Fruit fly (Drosophila melanogaster): ENCODE results near the gene Muc14A.

Muc14A gene

DNA sequence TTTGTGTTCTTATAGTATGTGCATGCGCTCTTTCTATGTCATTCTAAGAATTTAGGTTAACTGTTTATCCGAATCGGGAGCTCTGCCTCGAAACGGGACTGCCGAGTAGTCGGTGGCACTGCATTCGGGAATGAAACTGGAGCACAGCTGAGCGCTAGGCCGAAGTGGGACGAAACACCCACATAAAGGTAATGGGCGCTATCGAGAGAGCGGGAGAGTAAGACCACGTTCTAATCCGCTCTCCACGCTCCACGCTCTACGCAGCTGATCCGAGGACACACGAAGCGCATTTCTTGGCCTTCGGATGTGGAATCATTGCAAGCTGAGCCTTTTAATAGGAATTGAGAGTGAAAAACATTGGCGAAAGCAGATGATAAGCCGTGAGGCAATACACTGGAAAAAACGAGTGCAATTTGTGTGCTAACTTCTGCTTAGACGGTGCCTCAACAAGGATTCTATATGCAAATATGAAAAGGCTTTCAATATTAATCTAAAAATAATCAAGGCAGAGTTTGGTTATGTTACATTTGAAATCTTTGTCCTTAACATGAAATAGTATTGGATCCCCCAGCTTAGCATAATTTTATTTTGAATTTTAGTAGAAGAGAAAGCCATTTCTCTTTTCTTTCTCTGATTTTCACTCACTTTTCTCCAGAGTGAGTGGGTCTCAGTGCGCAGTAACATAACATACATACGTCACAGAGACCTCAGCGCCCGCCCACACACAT is 77.1 kb downstream of the Muc14A start:
- TF ChIP-seq fru (GFP tag; optimal IDR thresholded peaks at IDR 0.05) (peak; percentile 32), ey (GFP tag; optimal IDR thresholded peaks at IDR 0.05) (peak; percentile 38), Sp1 (GFP tag; optimal IDR thresholded peaks at IDR 0.05) (no peak), OdsH (GFP tag; optimal IDR thresholded peaks at IDR 0.05) (peak; percentile 3)

- TF ChIP-seq brk (GFP tag; optimal IDR thresholded peaks at IDR 0.05) (no peak), lola (GFP tag; optimal IDR thresholded peaks at IDR 0.05) (no peak), psq (GFP tag; optimal IDR thresholded peaks at IDR 0.05) (no peak), Dif (GFP tag; optimal IDR thresholded peaks at IDR 0.05; ENCODE audit: partially characterized antibody) (peak; percentile 28), Rel (GFP tag; optimal IDR thresholded peaks at IDR 0.05) (no peak), Rel (tag; optimal IDR thresholded peaks at IDR 0.05) (no peak)
These were observed 78.6 kb downstream of the Muc14A start for dm6 chrX:16087496-16087895.

dm6 chrX:16088279-16088678 is 79.4 kb downstream of the Muc14A start:
- no peak for TF ChIP-seq Rel (GFP tag; optimal IDR thresholded peaks at IDR 0.05)
- no peak for TF ChIP-seq Rel (tag; optimal IDR thresholded peaks at IDR 0.05)
- no peak for TF ChIP-seq Dif (GFP tag; optimal IDR thresholded peaks at IDR 0.05; ENCODE audit: partially characterized antibody)
- no peak for TF ChIP-seq Hr78 (GFP tag; optimal IDR thresholded peaks at IDR 0.05)
- TF ChIP-seq dsf (GFP tag; optimal IDR thresholded peaks at IDR 0.05; ENCODE audit: borderline replicate concordance): no peak
- TF ChIP-seq br (GFP tag; optimal IDR thresholded peaks at IDR 0.05): no peak
- no peak for TF ChIP-seq sage (GFP tag; optimal IDR thresholded peaks at IDR 0.05)
- no peak for TF ChIP-seq N (GFP tag; optimal IDR thresholded peaks at IDR 0.05)
- TF ChIP-seq CrebA (GFP tag; optimal IDR thresholded peaks at IDR 0.05; ENCODE audit: borderline replicate concordance): no peak
- TF ChIP-seq rgr (GFP tag; optimal IDR thresholded peaks at IDR 0.05): no peak
- TF ChIP-seq sv (GFP tag; optimal IDR thresholded peaks at IDR 0.05): no peak
- TF ChIP-seq GATAd (GFP tag; optimal IDR thresholded peaks at IDR 0.05): no peak
- no peak for TF ChIP-seq Jra (GFP tag; optimal IDR thresholded peaks at IDR 0.05)
- TF ChIP-seq lola (GFP tag; optimal IDR thresholded peaks at IDR 0.05): no peak
- no peak for TF ChIP-seq Myc (optimal IDR thresholded peaks at IDR 0.05)
- TF ChIP-seq Mio (GFP tag; optimal IDR thresholded peaks at IDR 0.05): no peak
- no peak for TF ChIP-seq pan (optimal IDR thresholded peaks at IDR 0.05)

dm6 chrX:16089012-16089963 is 80.4 kb downstream of the Muc14A start:
- TF ChIP-seq dl (GFP tag; optimal IDR thresholded peaks at IDR 0.05; ENCODE audit: insufficient read depth in 1 of 2, partially characterized antibody in 2 of 2): peak in 1 of 2 experiments; percentile 52
- no peak for TF ChIP-seq Vsx2 (GFP tag; optimal IDR thresholded peaks at IDR 0.05; ENCODE audit: partially characterized antibody)
- no peak for TF ChIP-seq Sp1 (GFP tag; optimal IDR thresholded peaks at IDR 0.05)
- peak; percentile 25 for TF ChIP-seq Dif (GFP tag; optimal IDR thresholded peaks at IDR 0.05; ENCODE audit: partially characterized antibody)

DNA sequence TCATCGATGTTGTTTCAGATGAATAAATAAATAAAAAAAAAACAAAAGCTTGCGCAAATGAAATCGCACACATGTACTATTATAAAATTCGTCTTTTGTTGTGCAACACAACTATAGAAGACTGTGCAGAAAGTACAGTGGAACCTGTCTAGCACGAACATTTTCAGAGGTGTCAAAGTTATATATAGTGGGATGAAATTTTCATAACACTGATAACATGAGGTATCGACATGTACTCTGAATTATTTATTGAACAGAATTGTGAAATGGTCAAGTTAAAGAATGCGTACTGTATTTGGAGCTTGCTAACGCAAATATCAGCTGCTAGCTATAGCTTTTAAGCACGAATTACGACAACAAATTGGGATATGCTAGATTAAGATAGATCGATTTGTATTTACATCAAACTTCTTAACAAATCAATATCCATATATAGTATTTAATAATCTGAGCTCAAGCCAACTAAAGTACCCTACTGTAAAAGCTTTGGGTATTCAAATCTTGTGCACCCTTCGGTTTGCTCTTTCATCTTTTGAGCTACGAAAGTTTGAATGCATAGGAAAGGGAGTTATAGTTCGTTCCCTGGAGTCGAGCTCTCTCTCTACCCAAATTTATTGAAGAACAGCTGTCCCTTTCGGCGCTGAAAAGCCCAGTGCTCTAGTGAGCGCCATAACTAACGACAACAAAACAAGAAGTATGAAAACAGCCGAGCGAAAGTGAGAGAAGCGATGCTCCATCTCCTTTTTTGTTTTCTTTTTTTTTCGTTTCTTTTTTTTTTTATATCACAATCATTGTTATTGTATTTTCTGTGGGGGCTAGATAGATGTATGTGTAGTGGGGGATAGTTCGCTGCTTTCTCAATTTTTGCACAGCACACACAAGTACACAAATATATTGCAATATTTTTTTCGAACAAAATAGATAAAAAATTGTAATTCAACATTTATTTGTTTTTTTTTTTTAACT is 81.5 kb downstream of the Muc14A start:
- TF ChIP-seq GATAd (GFP tag; optimal IDR thresholded peaks at IDR 0.05) (peak; percentile 47), HLH106 (tag; optimal IDR thresholded peaks at IDR 0.05) (peak; percentile 76), pan (optimal IDR thresholded peaks at IDR 0.05) (no peak), woc (GFP tag; optimal IDR thresholded peaks at IDR 0.05) (peak; percentile 44), Dfd (GFP tag; optimal IDR thresholded peaks at IDR 0.05) (no peak), N (GFP tag; optimal IDR thresholded peaks at IDR 0.05) (no peak), brk (GFP tag; optimal IDR thresholded peaks at IDR 0.05) (peak; percentile 54), dl (GFP tag; optimal IDR thresholded peaks at IDR 0.05; ENCODE audit: insufficient read depth in 1 of 2, partially characterized antibody in 2 of 2) (no peak), h (GFP tag; optimal IDR thresholded peaks at IDR 0.05) (peak; percentile 89), foxo (GFP tag; optimal IDR thresholded peaks at IDR 0.05) (peak; percentile 47 to 88), CG9705 (GFP tag; optimal IDR thresholded peaks at IDR 0.05) (peak; percentile 50), CrebA (GFP tag; optimal IDR thresholded peaks at IDR 0.05; ENCODE audit: borderline replicate concordance) (no peak), usp (GFP tag; optimal IDR thresholded peaks at IDR 0.05) (no peak), CG32264 (GFP tag; optimal IDR thresholded peaks at IDR 0.05) (peak; percentile 64), tai (GFP tag; optimal IDR thresholded peaks at IDR 0.05) (peak; percentile 76), Sp1 (GFP tag; optimal IDR thresholded peaks at IDR 0.05) (peak; percentile 37), br (GFP tag; optimal IDR thresholded peaks at IDR 0.05) (peak; percentile 80), OdsH (GFP tag; optimal IDR thresholded peaks at IDR 0.05) (peak; percentile 80), ey (GFP tag; optimal IDR thresholded peaks at IDR 0.05) (peak; percentile 84), Hnf4 (GFP tag; optimal IDR thresholded peaks at IDR 0.05) (peak; percentile 80), dsf (GFP tag; optimal IDR thresholded peaks at IDR 0.05; ENCODE audit: borderline replicate concordance) (no peak), sage (GFP tag; optimal IDR thresholded peaks at IDR 0.05) (peak; percentile 57), Dif (GFP tag; optimal IDR thresholded peaks at IDR 0.05; ENCODE audit: partially characterized antibody) (no peak), Rel (GFP tag; optimal IDR thresholded peaks at IDR 0.05) (no peak), Rel (tag; optimal IDR thresholded peaks at IDR 0.05) (peak; percentile 20)
